Worm (Caenorhabditis elegans): ENCODE data around the gene srxa-5.

ce11 chrIII:6508327-6508726, 24.4 kb upstream of the srxa-5 start:
- no peak for TF ChIP-seq tbx-37 (GFP tag; conservative IDR thresholded peaks at IDR 0.05)
- TF ChIP-seq scrt-1 (GFP tag; IDR thresholded peaks at IDR 0.05) = no peak

Measured in whole organism, early embryonic.